Fruit fly (Drosophila melanogaster): ENCODE results near the gene Spn28B.

Gene Spn28B

DNA sequence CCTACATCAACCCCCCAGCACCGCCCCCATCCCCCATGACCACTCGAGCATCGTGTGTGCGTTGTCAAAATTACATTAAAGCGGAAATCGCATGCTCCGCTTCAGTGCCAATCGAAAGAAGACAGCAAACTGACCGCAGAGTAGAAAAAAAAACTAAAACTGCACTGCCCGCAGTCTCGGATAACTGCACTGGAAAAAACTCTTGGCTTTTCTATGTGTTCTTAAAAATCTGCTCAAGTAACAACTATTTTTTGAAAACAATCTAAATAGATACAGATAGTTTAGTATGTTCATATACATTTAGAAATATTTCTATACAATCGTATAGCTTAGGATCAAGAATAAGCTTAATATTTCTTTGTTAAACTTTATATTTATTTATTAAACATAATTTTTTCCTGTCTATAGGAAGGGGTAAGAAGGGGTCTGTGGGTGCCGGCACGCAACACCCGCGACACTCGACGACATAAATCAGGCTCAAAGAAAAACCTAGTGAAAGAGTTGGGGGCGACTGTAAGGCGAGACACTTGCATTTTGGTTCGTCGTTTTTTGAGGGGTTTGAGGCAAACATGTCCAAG is 959 bp upstream of the Spn28B start:
- TF ChIP-seq CG8478 (optimal IDR thresholded peaks at IDR 0.05) (no peak), Dll (optimal IDR thresholded peaks at IDR 0.05) (no peak), EcR (GFP tag; optimal IDR thresholded peaks at IDR 0.05) (no peak), psq (optimal IDR thresholded peaks at IDR 0.05) (no peak), usp (GFP tag; optimal IDR thresholded peaks at IDR 0.05) (no peak), pan (optimal IDR thresholded peaks at IDR 0.05) (no peak)

DNA sequence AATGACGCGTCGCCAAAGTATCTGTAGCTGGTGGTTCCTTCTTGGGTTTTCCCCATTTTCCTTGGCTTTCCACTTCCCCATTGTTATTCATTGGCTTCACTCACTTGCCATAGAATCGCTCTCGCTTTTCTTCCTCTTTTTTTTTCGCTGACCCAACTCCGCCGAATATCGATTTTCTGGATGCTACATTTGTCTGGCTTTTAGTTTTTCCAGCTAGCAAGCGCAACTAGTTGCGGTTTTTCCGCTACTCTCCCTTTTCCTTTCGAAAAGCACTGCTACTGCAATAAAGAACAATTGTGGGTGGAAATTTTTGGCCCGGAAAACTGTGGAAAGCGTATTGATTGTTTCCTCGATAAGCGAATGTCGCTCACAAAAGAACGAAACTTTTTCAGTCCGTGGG is 5.4 kb downstream of the Spn28B start:
- no peak for TF ChIP-seq usp (GFP tag; optimal IDR thresholded peaks at IDR 0.05)
- no peak for TF ChIP-seq CG8478 (optimal IDR thresholded peaks at IDR 0.05)
- no peak for TF ChIP-seq Dll (optimal IDR thresholded peaks at IDR 0.05)
- no peak for TF ChIP-seq pan (optimal IDR thresholded peaks at IDR 0.05)
- TF ChIP-seq EcR (GFP tag; optimal IDR thresholded peaks at IDR 0.05): no peak
- TF ChIP-seq psq (optimal IDR thresholded peaks at IDR 0.05): no peak

DNA sequence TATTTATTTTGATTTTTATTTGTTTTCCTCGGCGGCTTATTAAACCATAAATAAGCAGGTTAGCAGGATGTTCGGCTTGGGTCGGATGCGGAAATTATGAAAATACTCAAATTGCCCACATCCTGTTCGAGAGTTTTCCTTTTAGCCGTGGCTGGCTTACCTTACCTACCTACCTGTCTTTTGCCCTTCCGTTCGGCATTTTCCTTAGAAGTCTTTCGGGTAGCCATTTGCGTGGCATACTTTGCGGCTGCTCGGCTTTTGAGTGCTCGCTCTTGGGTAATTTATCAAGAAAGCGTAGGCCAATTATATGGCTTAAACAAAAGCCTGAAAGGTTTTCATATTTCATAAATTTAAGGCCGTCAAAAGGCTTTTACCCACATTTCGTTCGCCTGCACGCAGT is 11.1 kb downstream of the Spn28B start:
- TF ChIP-seq EcR (GFP tag; optimal IDR thresholded peaks at IDR 0.05): no peak

DNA sequence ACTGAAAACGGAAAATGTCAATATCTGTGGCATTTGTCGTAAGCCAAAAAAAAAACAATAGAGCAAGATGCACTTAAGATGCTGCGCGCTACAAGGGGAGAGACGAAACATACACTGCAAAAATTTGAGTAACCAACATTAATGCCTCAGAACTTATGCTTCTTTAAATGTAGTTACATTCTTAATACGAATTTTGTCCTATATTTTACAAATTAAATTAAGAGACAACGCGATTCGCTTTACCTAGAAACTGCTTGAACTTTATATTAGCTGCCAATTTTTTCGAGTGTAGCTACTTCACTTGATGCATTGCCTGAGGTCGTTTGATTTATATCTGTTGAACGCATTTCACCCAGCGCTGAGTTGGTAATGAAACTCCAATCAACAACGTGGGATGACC is 15.1 kb downstream of the Spn28B start:
- TF ChIP-seq pan (optimal IDR thresholded peaks at IDR 0.05): no peak

DNA sequence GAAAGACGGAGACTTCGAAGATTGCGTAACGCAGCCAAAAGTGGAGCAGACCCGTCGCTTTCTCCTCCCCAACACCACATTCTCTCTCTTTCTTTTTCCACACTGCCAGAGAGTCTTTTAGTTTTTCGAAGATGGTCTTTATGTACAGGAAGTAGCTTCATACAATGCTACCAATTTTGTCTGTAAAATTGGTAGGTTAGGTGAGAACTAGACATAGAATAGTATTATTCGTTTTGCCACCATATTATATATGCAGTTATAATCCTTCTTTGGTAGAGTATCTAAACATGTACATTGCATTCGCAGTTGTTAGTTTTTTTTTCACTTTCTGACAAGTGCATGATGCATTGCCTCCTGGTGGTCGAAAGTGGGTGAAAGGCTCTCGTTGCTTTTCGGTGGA is 15.7 kb downstream of the Spn28B start:
- TF ChIP-seq pan (optimal IDR thresholded peaks at IDR 0.05) (no peak), Dll (optimal IDR thresholded peaks at IDR 0.05) (no peak), CG8478 (optimal IDR thresholded peaks at IDR 0.05) (no peak), EcR (GFP tag; optimal IDR thresholded peaks at IDR 0.05) (no peak), usp (GFP tag; optimal IDR thresholded peaks at IDR 0.05) (no peak)

DNA sequence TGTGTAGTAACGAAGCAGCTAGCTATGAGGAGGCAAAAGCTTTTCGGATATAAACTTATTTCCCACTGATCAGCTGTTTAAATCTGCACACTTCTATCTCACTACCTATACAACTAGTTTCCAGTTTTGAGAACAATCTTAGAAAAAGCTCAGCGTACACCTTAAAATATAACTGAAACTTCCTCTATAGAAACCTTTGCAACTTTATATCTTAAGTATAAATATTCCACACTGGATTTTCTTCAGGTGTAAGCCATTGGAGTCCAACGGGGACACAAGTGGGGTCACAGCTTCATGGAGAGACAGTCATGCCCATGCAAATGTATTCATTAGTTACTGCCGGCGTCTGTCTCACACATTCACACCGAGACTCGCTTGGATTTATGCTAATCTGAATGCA is 16.5 kb downstream of the Spn28B start:
- TF ChIP-seq pan (optimal IDR thresholded peaks at IDR 0.05) (no peak), EcR (GFP tag; optimal IDR thresholded peaks at IDR 0.05) (no peak), psq (optimal IDR thresholded peaks at IDR 0.05) (no peak), Dll (optimal IDR thresholded peaks at IDR 0.05) (no peak), CG8478 (optimal IDR thresholded peaks at IDR 0.05) (no peak), usp (GFP tag; optimal IDR thresholded peaks at IDR 0.05) (no peak)

DNA sequence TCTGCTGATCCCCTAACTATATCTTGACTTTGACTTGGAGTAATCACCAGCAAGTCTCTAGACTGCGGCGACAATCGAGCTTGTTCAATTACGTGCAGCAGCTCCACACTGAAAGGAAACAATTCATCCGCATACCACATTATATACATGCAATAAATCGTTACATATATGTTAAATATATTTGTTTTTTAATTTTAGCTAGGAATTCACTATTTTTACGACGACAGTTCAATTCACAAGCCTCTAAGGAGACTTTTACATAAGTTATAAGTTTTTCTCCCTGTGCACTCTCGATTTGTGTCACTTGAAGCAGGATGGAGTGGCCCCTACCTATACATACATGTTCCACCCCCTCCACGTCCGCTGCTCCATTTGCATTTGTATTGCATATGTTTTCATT is 17.0 kb downstream of the Spn28B start:
- no peak for TF ChIP-seq usp (GFP tag; optimal IDR thresholded peaks at IDR 0.05)
- TF ChIP-seq pan (optimal IDR thresholded peaks at IDR 0.05): no peak
- no peak for TF ChIP-seq psq (optimal IDR thresholded peaks at IDR 0.05)
- TF ChIP-seq Dll (optimal IDR thresholded peaks at IDR 0.05): no peak
- TF ChIP-seq EcR (GFP tag; optimal IDR thresholded peaks at IDR 0.05): no peak

DNA sequence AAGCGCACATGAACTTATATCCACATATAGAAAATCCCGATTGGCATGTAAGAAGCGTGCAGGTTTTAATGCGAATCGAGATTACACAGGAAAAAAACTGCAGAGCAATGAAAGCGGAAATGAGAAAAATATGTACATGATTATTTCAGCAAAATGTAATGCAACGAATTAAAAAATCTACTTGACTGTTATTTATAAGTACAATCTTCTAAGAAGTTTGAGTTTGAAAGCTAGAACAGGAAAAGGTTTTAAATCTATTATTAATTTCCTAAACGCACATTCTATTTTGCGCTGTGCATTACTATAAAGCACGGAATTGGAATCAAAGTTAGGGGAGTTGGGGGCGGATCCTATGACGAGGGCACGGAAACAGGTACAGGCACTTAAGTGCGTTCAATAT is 20.2 kb downstream of the Spn28B start:
- TF ChIP-seq CG8478 (optimal IDR thresholded peaks at IDR 0.05): no peak
- TF ChIP-seq Dll (optimal IDR thresholded peaks at IDR 0.05): no peak
- TF ChIP-seq pan (optimal IDR thresholded peaks at IDR 0.05): no peak
- TF ChIP-seq usp (GFP tag; optimal IDR thresholded peaks at IDR 0.05): no peak

DNA sequence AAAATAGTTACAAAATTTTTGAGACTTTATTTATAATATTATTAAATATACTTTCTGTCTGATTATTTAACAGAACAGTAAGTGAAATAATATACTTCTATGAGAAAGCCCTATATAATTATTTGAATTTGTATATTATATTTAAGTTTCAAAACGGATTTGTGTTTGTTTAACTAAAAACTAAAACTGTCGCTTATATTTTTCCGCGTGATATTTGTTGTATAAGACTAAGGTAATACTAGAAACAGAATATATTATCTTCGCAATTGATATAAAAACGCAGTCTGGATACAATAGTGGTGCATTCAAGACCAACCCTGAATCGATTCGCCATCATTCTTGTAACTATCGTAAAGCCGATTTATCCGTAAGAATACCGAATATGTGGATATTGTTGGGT is 23.6 kb downstream of the Spn28B start, which contains the start of gene Cyp4d21:
TSS of gene Cyp4d21 (plus strand) at position 301 of the 400 bp plus-strand sequence.
- TF ChIP-seq psq (optimal IDR thresholded peaks at IDR 0.05) (no peak), Dll (optimal IDR thresholded peaks at IDR 0.05) (no peak), CG8478 (optimal IDR thresholded peaks at IDR 0.05) (no peak), usp (GFP tag; optimal IDR thresholded peaks at IDR 0.05) (no peak), pan (optimal IDR thresholded peaks at IDR 0.05) (no peak), EcR (GFP tag; optimal IDR thresholded peaks at IDR 0.05) (no peak)

DNA sequence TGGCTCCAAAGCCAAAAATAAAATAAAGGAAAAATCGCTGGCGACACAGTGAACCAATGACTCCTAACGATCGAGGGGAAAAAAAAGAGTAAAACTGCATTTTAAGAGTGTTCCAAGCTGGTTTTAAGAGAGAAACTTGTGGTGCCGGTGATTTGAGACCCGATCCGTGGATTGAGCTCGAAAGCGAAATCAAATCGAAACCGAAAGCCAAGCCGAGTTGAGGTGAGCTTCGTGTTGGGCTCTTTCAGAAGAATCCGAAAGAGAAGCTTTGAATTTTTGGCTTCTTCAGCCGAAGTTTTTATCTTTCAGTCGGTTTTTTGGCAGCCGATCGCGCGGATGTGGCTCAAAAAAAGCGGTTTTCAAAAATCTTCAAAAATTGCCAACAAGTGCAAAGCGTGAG is 26.4 kb downstream of the Spn28B start, which contains the start of gene CG6739:
TSS of gene CG6739 (plus strand) at position 307 of the 400 bp plus-strand sequence.
- TF ChIP-seq CG8478 (optimal IDR thresholded peaks at IDR 0.05) (no peak), pan (optimal IDR thresholded peaks at IDR 0.05) (no peak), usp (GFP tag; optimal IDR thresholded peaks at IDR 0.05) (no peak), EcR (GFP tag; optimal IDR thresholded peaks at IDR 0.05) (no peak), psq (optimal IDR thresholded peaks at IDR 0.05) (no peak), Dll (optimal IDR thresholded peaks at IDR 0.05) (no peak)

DNA sequence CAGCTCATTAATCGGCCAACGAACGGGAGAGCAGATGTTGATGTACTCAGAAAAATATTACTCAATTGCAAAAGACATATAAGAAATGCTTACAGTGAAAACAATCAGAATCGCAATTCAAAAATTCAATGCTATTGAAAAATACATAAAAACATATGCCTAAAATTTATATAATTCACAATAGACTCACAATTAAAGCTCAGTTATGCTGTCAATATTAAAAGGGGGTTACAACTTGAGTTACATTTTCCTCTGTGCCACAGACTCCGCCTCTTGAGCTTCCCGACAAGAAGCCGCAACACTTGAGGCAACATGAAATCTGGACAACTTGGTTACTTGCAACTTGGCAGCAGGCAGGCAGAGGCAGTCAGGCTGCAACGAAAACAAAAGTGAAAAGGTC is 29.9 kb downstream of the Spn28B start:
- TF ChIP-seq psq (optimal IDR thresholded peaks at IDR 0.05) (no peak), EcR (GFP tag; optimal IDR thresholded peaks at IDR 0.05) (no peak), usp (GFP tag; optimal IDR thresholded peaks at IDR 0.05) (no peak), Dll (optimal IDR thresholded peaks at IDR 0.05) (no peak), pan (optimal IDR thresholded peaks at IDR 0.05) (no peak), CG8478 (optimal IDR thresholded peaks at IDR 0.05) (no peak)

DNA sequence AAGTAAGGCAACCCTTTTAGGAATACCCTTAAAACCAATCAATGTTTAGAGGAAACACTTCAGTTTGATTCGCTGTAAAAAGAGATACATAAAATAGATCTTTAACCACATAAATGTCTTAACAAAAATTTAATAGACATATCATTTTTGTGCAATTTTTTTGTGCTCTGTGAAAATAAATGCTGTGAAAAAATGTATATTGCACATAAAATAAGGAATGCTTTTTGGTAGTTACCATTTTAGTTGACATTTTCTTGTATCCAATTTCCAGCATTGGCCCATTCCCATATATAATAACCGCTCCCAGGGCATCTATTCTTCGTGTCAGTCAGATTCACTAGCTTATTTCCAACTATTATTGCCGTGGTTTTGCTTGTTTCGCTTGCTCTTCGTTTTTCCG is 30.5 kb downstream of the Spn28B start:
- TF ChIP-seq EcR (GFP tag; optimal IDR thresholded peaks at IDR 0.05): no peak
- no peak for TF ChIP-seq usp (GFP tag; optimal IDR thresholded peaks at IDR 0.05)

DNA sequence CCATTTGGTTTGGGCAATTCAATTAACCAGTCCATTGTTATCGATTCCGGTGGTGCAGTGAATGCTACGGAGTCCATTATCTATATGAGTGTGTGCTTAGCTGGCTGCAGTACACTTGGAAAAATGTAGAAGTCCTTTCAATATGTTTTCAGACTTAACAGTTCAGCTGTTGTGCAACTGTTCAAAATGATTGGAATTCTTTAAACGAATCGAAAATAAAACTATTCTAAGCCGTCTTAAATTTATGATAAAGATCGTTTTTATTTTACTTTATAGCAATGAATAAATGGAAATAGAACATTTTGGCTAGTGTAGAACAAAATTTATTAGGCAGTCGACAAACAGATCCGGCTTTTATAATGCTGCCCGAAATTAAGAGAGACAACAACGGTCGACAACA is 35.1 kb downstream of the Spn28B start:
- TF ChIP-seq psq (optimal IDR thresholded peaks at IDR 0.05) (no peak), EcR (GFP tag; optimal IDR thresholded peaks at IDR 0.05) (no peak), pan (optimal IDR thresholded peaks at IDR 0.05) (no peak), CG8478 (optimal IDR thresholded peaks at IDR 0.05) (no peak), Dll (optimal IDR thresholded peaks at IDR 0.05) (no peak), usp (GFP tag; optimal IDR thresholded peaks at IDR 0.05) (no peak)

DNA sequence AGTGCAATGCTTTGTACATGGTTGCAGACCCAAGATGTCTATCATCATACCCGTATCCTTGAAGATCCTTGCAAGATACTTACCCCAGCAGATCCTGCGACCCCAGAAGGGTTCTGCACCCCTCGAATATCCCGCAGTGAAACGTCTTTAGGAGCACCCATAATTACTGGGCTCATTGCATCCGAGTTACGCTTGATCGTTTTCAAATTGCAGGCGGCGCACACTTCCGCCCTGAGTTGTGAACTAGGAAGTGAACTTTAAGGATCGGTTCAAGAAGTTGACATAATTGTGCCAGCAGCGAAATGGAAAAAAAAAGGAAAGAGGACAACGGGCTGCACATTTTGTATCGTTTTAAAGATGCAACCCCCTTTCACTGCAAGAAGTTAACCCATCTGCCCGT is 36.8 kb downstream of the Spn28B start:
- TF ChIP-seq EcR (GFP tag; optimal IDR thresholded peaks at IDR 0.05): no peak
- no peak for TF ChIP-seq usp (GFP tag; optimal IDR thresholded peaks at IDR 0.05)
- TF ChIP-seq Dll (optimal IDR thresholded peaks at IDR 0.05): no peak
- no peak for TF ChIP-seq pan (optimal IDR thresholded peaks at IDR 0.05)
- TF ChIP-seq CG8478 (optimal IDR thresholded peaks at IDR 0.05): no peak
- TF ChIP-seq psq (optimal IDR thresholded peaks at IDR 0.05): no peak

All from whole organism.